Worm (Caenorhabditis elegans) whole organism, early embryonic: ENCODE measurements around the gene klp-4.

Source experiments
- B0310.2 ChIP-seq: sonication (generic microtip); optimal IDR thresholded peaks from 2 replicates; lab custom pipeline; 2016; ENCODE audit warnings: mild to moderate bottlenecking, missing genetic modification characterization, missing compliant biosample characterization
- F13C5.2 ChIP-seq: sonication (generic microtip); optimal IDR thresholded peaks from 2 replicates; lab custom pipeline; 2017; ENCODE audit warnings: mild to moderate bottlenecking, missing genetic modification characterization, inconsistent platforms, missing compliant biosample characterization
- aly-1 ChIP-seq: sonication (generic microtip); optimal IDR thresholded peaks from 2 replicates; lab custom pipeline; 2016; ENCODE audit warnings: missing genetic modification characterization, missing compliant biosample characterization
- ama-1 ChIP-seq: fragments of 150-350 bp; optimal IDR thresholded peaks from 2 replicates; lab custom pipeline; 2014
- ceh-13 ChIP-seq: fragments of 200-800 bp; sonication (Bioruptor generic); optimal IDR thresholded peaks from 2 replicates; lab custom pipeline; 2018; ENCODE audit warnings: mild to moderate bottlenecking, missing genetic modification characterization, missing compliant biosample characterization
- ceh-36 ChIP-seq: sonication (generic microtip); optimal IDR thresholded peaks from 2 replicates; lab custom pipeline; 2016; ENCODE audit warnings: missing genetic modification characterization, inconsistent platforms, missing compliant biosample characterization
- ets-7 ChIP-seq: sonication (generic microtip); optimal IDR thresholded peaks from 2 replicates; lab custom pipeline; 2016; ENCODE audit warnings: missing genotype, missing genetic modification characterization, missing compliant biosample characterization
- flt-1 ChIP-seq: fragments of 200-800 bp; sonication (Bioruptor generic); IDR thresholded peaks from 2 replicates; pipeline ENCODE4 v1.3.6; 2022; ENCODE audit warnings: missing genetic modification characterization, missing compliant biosample characterization
- hmbx-1 ChIP-seq: sonication (generic microtip); optimal IDR thresholded peaks from 2 replicates; lab custom pipeline; 2016; ENCODE audit warnings: mild to moderate bottlenecking, missing genetic modification characterization, missing compliant biosample characterization
- hmg-4 ChIP-seq: fragments of 200-800 bp; sonication (Bioruptor generic); optimal IDR thresholded peaks from 2 replicates; lab custom pipeline; 2018; ENCODE audit warnings: mild to moderate bottlenecking, missing genetic modification characterization, missing compliant biosample characterization
- hnd-1 ChIP-seq: sonication (generic microtip); optimal IDR thresholded peaks from 2 replicates; lab custom pipeline; 2016; ENCODE audit warnings: missing genetic modification characterization, missing compliant biosample characterization
- pes-1 ChIP-seq: fragments of 200-800 bp; sonication (Bioruptor generic); IDR thresholded peaks from 2 replicates; pipeline ENCODE4 v1.3.6; 2022; ENCODE audit warnings: missing genetic modification reagents, missing genetic modification characterization, missing compliant biosample characterization
- scrt-1 ChIP-seq: fragments of 200-800 bp; sonication (Bioruptor generic); IDR thresholded peaks from 2 replicates; pipeline ENCODE4 v1.3.6; 2022; ENCODE audit warnings: missing genetic modification characterization, missing compliant biosample characterization
- sea-1 ChIP-seq: fragments of 200-800 bp; sonication (Bioruptor generic); conservative IDR thresholded peaks from 2 replicates; pipeline ENCODE4 v1.3.6; 2022; ENCODE audit warnings: missing genetic modification characterization, missing compliant biosample characterization
- tbx-11 ChIP-seq: fragments of 200-800 bp; sonication (Bioruptor generic); IDR thresholded peaks from 2 replicates; pipeline ENCODE4 v1.3.6; 2022; ENCODE audit warnings: missing genetic modification characterization, missing compliant biosample characterization
- tbx-37 ChIP-seq: fragments of 200-800 bp; sonication (Bioruptor generic); conservative IDR thresholded peaks from 2 replicates; pipeline ENCODE4 v1.3.6; 2022; ENCODE audit warnings: missing genetic modification reagents, missing genetic modification characterization, missing compliant biosample characterization
- tra-4 ChIP-seq: sonication (generic microtip); optimal IDR thresholded peaks from 2 replicates; lab custom pipeline; 2017; ENCODE audit warnings: missing genetic modification characterization, missing compliant biosample characterization

Gene klp-4

ce11 chrX:3181376-3181775 is 2.9 kb upstream of the klp-4 start:
- TF ChIP-seq ceh-36 (tag; lab: Kevin White, UChicago) (no peak), F13C5.2 (tag; lab: Kevin White, UChicago) (no peak), ama-1 (lab: Kevin White, UChicago) (no peak), scrt-1 (GFP tag; lab: Robert Waterston, UW) (no peak), hmg-4 (GFP tag; lab: Kevin White, UChicago) (no peak), ets-7 (tag; lab: Kevin White, UChicago) (no peak), tbx-11 (no peak), hnd-1 (tag; lab: Kevin White, UChicago) (no peak), tra-4 (tag; lab: Kevin White, UChicago) (no peak), tbx-37 (GFP tag; lab: Robert Waterston, UW) (no peak), sea-1 (GFP tag; lab: Robert Waterston, UW) (no peak), pes-1 (GFP tag; lab: Robert Waterston, UW) (no peak), aly-1 (no peak), flt-1 (GFP tag; lab: Robert Waterston, UW) (no peak), hmbx-1 (tag; lab: Kevin White, UChicago) (no peak)

DNA sequence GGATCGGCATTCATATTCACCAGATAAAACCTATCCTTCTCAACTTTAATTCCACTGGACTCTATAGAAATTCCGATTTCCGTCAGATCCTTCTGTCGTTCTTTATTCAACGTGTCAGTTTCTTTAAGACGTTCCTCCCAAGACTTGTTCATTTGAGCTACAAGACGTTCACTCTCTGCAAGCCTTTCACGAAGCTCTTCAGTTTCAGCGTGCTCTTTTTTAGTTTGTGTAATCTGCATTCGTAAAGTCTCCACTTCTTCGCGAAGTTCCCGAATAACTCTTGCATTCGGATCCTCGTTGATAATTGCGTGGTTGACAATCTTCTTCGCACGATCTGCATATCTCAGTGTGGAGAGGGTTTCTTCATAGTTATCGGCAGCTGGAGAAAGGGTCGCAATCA is 1.8 kb downstream of the klp-4 start:
- TF ChIP-seq tra-4 (tag; lab: Kevin White, UChicago), result no peak
- TF ChIP-seq ets-7 (tag; lab: Kevin White, UChicago), result no peak
- no peak for TF ChIP-seq hnd-1 (tag; lab: Kevin White, UChicago)
- TF ChIP-seq ceh-36 (tag; lab: Kevin White, UChicago), result no peak
- no peak for TF ChIP-seq sea-1 (GFP tag; lab: Robert Waterston, UW)
- no peak for TF ChIP-seq ceh-13 (GFP tag; lab: Kevin White, UChicago)
- no peak for TF ChIP-seq tbx-11
- TF ChIP-seq ama-1 (lab: Kevin White, UChicago), result no peak
- TF ChIP-seq tbx-37 (GFP tag; lab: Robert Waterston, UW), result no peak
- TF ChIP-seq F13C5.2 (tag; lab: Kevin White, UChicago), result no peak
- TF ChIP-seq hmbx-1 (tag; lab: Kevin White, UChicago), result no peak
- TF ChIP-seq aly-1, result no peak
- no peak for TF ChIP-seq B0310.2 (tag; lab: Kevin White, UChicago)
- TF ChIP-seq flt-1 (GFP tag; lab: Robert Waterston, UW), result no peak
- no peak for TF ChIP-seq hmg-4 (GFP tag; lab: Kevin White, UChicago)
- TF ChIP-seq pes-1 (GFP tag; lab: Robert Waterston, UW), result no peak
- no peak for TF ChIP-seq scrt-1 (GFP tag; lab: Robert Waterston, UW)

ce11 chrX:3170456-3170855 is 8.0 kb downstream of the klp-4 start, which contains the start of gene C15C7.6:
Gene C15C7.6, minus strand, starts transcription at chrX:3170556.
- no peak for TF ChIP-seq tbx-11
- no peak for TF ChIP-seq tra-4 (tag; lab: Kevin White, UChicago)
- TF ChIP-seq hnd-1 (tag; lab: Kevin White, UChicago), result no peak
- no peak for TF ChIP-seq F13C5.2 (tag; lab: Kevin White, UChicago)
- no peak for TF ChIP-seq ceh-13 (GFP tag; lab: Kevin White, UChicago)
- TF ChIP-seq ama-1 (lab: Kevin White, UChicago), result no peak
- no peak for TF ChIP-seq aly-1
- no peak for TF ChIP-seq B0310.2 (tag; lab: Kevin White, UChicago)
- no peak for TF ChIP-seq hmg-4 (GFP tag; lab: Kevin White, UChicago)
- no peak for TF ChIP-seq scrt-1 (GFP tag; lab: Robert Waterston, UW)
- TF ChIP-seq tbx-37 (GFP tag; lab: Robert Waterston, UW), result no peak
- no peak for TF ChIP-seq ets-7 (tag; lab: Kevin White, UChicago)
- TF ChIP-seq sea-1 (GFP tag; lab: Robert Waterston, UW), result no peak
- TF ChIP-seq pes-1 (GFP tag; lab: Robert Waterston, UW), result no peak
- no peak for TF ChIP-seq hmbx-1 (tag; lab: Kevin White, UChicago)
- no peak for TF ChIP-seq flt-1 (GFP tag; lab: Robert Waterston, UW)

- TF ChIP-seq aly-1 (no peak), ceh-36 (tag; lab: Kevin White, UChicago) (no peak), hmbx-1 (tag; lab: Kevin White, UChicago) (no peak), tbx-37 (GFP tag; lab: Robert Waterston, UW) (no peak), sea-1 (GFP tag; lab: Robert Waterston, UW) (no peak), ets-7 (tag; lab: Kevin White, UChicago) (no peak), ceh-13 (GFP tag; lab: Kevin White, UChicago) (no peak), hmg-4 (GFP tag; lab: Kevin White, UChicago) (no peak), tra-4 (tag; lab: Kevin White, UChicago) (no peak), ama-1 (lab: Kevin White, UChicago) (no peak), F13C5.2 (tag; lab: Kevin White, UChicago) (no peak), hnd-1 (tag; lab: Kevin White, UChicago) (no peak)
These were observed 12.9 kb downstream of the klp-4 start, which contains the start of gene pfut-1 for ce11 chrX:3165569-3165968. Gene pfut-1, plus strand, starts transcription at chrX:3165826.

DNA sequence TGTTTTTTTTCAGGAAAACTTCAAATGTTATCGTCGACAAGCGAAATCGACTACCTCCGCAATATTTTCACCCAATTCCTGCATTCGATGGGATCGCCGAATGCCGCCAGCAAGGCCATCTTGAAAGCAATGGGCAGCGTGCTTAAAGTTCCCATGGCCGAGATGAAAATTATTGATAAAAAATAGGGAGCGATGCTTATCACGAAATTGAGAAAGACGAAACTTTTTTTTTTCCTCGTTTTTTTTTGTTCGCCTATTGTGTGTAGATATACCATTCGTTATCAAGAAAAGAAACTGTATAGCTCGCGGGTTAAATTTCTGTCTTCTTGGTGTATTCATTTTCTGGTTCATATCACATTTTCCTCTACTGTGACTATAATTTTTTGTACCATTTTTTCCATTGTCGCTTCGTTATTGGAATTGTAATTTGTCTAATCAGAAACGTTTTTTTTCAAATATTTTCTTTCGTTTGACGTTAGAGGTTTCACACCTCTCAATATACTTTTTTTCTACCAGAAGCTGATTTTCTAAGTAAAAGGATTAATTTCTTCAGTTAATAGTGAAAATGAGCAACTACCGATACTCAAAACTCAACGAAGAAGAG is 14.4 kb downstream of the klp-4 start, which contains the start of gene syx-6:
syx-6 (plus strand) TSS at position 554 of the 604 bp plus-strand sequence.
- TF ChIP-seq hnd-1 (tag; lab: Kevin White, UChicago) (no peak), aly-1 (no peak), tbx-37 (GFP tag; lab: Robert Waterston, UW) (no peak), tbx-11 (no peak)

- TF ChIP-seq tbx-37 (GFP tag; lab: Robert Waterston, UW), result 0 out of 2 replicates have a peak, but pooled peaks have one; percentile 21
- no peak for TF ChIP-seq hmg-4 (GFP tag; lab: Kevin White, UChicago)
- no peak for TF ChIP-seq hmbx-1 (tag; lab: Kevin White, UChicago)
- no peak for TF ChIP-seq B0310.2 (tag; lab: Kevin White, UChicago)
- TF ChIP-seq flt-1 (GFP tag; lab: Robert Waterston, UW), result 0 out of 2 replicates have a peak, but pooled peaks have one; percentile 9
These were observed 19.0 kb downstream of the klp-4 start, which contains the start of gene gcc-1 for ce11 chrX:3159542-3159941. Gene gcc-1, plus strand, starts transcription at chrX:3159940.
